Fruit fly (Drosophila melanogaster) whole organism, adult: ENCODE measurements around the gene Kpc1.

Source experiments
- CG11617 ChIP-seq: fragments of 200-800 bp; sonication (Bioruptor generic); optimal IDR thresholded peaks from 2 replicates; lab custom pipeline; 2017; ENCODE audit warnings: mild to moderate bottlenecking, missing biosample characterization, missing genetic modification reagents, missing genetic modification characterization
- CG12768 ChIP-seq: fragments of 200-800 bp; sonication (Bioruptor generic); optimal IDR thresholded peaks from 2 replicates; lab custom pipeline; 2017; ENCODE audit warnings: missing biosample characterization, missing genetic modification characterization, mild to moderate bottlenecking, moderate library complexity, missing genetic modification reagents
- CG14711 ChIP-seq: fragments of 200-800 bp; sonication (Bioruptor generic); optimal IDR thresholded peaks from 2 replicates; lab custom pipeline; 2018; ENCODE audit warnings: missing biosample characterization, mild to moderate bottlenecking, missing genetic modification characterization, moderate library complexity
- CG1620 ChIP-seq: fragments of 200-800 bp; sonication (Bioruptor generic); optimal IDR thresholded peaks from 2 replicates; lab custom pipeline; 2016; ENCODE audit warnings: missing biosample characterization, missing genetic modification characterization
- CG33017 ChIP-seq: fragments of 200-800 bp; sonication (Bioruptor generic); optimal IDR thresholded peaks from 2 replicates; lab custom pipeline; 2018; ENCODE audit warnings: missing biosample characterization, mild to moderate bottlenecking, missing genetic modification characterization, moderate library complexity
- CG5204 ChIP-seq: fragments of 200-800 bp; sonication (Bioruptor generic); optimal IDR thresholded peaks from 2 replicates; lab custom pipeline; 2016; ENCODE audit warnings: missing biosample characterization, missing genetic modification characterization
- CG7045 ChIP-seq: fragments of 200-800 bp; sonication (Bioruptor generic); optimal IDR thresholded peaks from 2 replicates; lab custom pipeline; 2017; ENCODE audit warnings: missing biosample characterization, mild to moderate bottlenecking, missing genetic modification characterization
- CG7101 ChIP-seq: fragments of 200-800 bp; sonication (Bioruptor generic); optimal IDR thresholded peaks from 2 replicates; lab custom pipeline; 2018; ENCODE audit warnings: missing biosample characterization, mild to moderate bottlenecking, missing genetic modification characterization, moderate library complexity
- Clk ChIP-seq: fragments of 200-800 bp; sonication (Bioruptor generic); optimal IDR thresholded peaks from 2 replicates; lab custom pipeline; 2017; ENCODE audit warnings: missing biosample characterization, missing genetic modification characterization
- Crg-1 ChIP-seq: fragments of 200-800 bp; sonication (Bioruptor generic); optimal IDR thresholded peaks from 2 replicates; lab custom pipeline; 2016; ENCODE audit warnings: missing biosample characterization, missing genetic modification characterization
- Hr96 ChIP-seq: fragments of 200-800 bp; sonication (Bioruptor generic); optimal IDR thresholded peaks from 2 replicates; lab custom pipeline; 2016; ENCODE audit warnings: missing biosample characterization, missing genetic modification characterization
- Mnt ChIP-seq: fragments of 200-800 bp; sonication (Bioruptor generic); optimal IDR thresholded peaks from 2 replicates; lab custom pipeline; 2016; ENCODE audit warnings: missing biosample characterization, mild to moderate bottlenecking, missing genetic modification characterization
- bab1 ChIP-seq: fragments of 200-800 bp; sonication (Bioruptor generic); optimal IDR thresholded peaks from 3 replicates; lab custom pipeline; 2019; ENCODE audit warnings: missing biosample characterization, mild to moderate bottlenecking, missing genetic modification characterization, moderate library complexity
- cic ChIP-seq: fragments of 200-800 bp; sonication (Bioruptor generic); optimal IDR thresholded peaks from 2 replicates; lab custom pipeline; 2017; ENCODE audit warnings: missing biosample characterization, mild to moderate bottlenecking, missing genetic modification characterization, moderate library complexity
- cnc ChIP-seq, 2 experiments: fragments of >200 bp; optimal IDR thresholded peaks; 2 replicates each; lab custom pipeline; 2017
- kay ChIP-seq: fragments of 200-800 bp; sonication (Bioruptor generic); peaks from one replicate; lab custom pipeline; 2016; ENCODE audit warnings: missing biosample characterization, missing genetic modification characterization, borderline replicate concordance
- ovo ChIP-seq: fragments of 200-800 bp; sonication (Bioruptor generic); optimal IDR thresholded peaks from 2 replicates; lab custom pipeline; 2016; ENCODE audit warnings: missing biosample characterization, missing genetic modification characterization
- pad ChIP-seq: fragments of 200-800 bp; sonication (Bioruptor generic); optimal IDR thresholded peaks from 3 replicates; lab custom pipeline; 2017; ENCODE audit warnings: missing biosample characterization, missing genetic modification characterization, mild to moderate bottlenecking, moderate library complexity, missing genetic modification reagents
- tj ChIP-seq: fragments of 200-800 bp; sonication (Bioruptor generic); optimal IDR thresholded peaks from 3 replicates; lab custom pipeline; 2017; ENCODE audit warnings: missing biosample characterization, mild to moderate bottlenecking, missing genetic modification characterization, moderate library complexity
- toe ChIP-seq: fragments of 200-800 bp; sonication (Bioruptor generic); optimal IDR thresholded peaks from 2 replicates; lab custom pipeline; 2016; ENCODE audit warnings: missing biosample characterization, missing genetic modification characterization

Kpc1 gene

DNA sequence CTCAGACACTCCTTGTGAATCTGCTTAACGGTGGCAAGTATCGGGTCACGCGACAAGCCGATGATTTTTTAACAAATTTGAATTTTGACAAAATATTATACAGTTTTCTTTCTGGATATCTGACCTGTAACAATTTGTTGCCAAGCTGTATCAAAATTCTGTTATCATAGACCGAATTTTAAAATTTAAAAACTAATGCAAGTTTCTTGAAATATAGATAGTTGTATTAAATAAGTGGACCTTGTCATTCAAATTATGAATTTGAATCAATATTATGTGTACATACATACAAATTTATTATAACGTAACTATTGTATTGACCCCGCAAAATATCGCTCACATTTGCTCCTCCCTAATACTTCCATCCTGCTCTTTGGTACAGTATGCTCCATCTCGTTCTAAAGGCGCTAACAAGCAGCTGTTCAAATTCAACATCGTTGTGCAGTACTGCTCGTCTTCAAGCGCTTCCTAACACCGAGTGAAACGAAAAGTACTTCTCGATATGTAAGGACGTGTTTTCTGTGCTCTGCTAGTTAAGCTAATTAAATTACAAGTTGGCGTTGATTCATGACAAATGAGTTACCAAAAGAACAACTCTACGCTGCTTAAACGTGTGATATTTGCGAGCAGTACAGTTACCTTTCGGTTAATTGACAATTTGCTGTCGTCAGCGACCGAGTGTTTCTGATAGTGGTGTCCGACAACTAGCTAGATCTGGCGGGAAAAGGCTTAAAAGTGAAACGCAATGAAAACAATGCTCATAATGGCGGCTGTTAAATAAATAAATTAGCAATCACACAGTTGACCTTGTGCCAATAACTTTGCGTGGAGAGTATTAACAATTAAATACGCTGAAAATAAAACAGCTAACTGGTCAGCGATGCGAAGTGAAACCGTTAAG lies at the start of gene Kpc1, which contains the start of gene CG42542:
Gene Kpc1 (minus strand): TSS at position 77 of the 901 bp plus-strand sequence.
Gene CG42542 (plus strand): TSS at position 465 of the 901 bp plus-strand sequence.
- TF ChIP-seq toe (GFP tag; lab: Kevin White, UChicago) (peak; percentile 89), CG7045 (GFP tag; lab: Kevin White, UChicago) (peak; percentile 67), bab1 (GFP tag; lab: Kevin White, UChicago) (peak; percentile 25), cic (GFP tag; lab: Kevin White, UChicago) (peak; percentile 58), CG33017 (tag; lab: Kevin White, UChicago) (peak; percentile 53), CG7101 (tag; lab: Kevin White, UChicago) (peak; percentile 75), cnc (optimal IDR thresholded peaks at IDR 0.05; lab: Kevin White, UChicago) (no peak), Mnt (peak; percentile 75), Crg-1 (GFP tag; lab: Kevin White, UChicago) (peak; percentile 72), Clk (GFP tag; lab: Kevin White, UChicago) (peak; percentile 78), CG11617 (peak; percentile 70), tj (GFP tag; lab: Kevin White, UChicago) (peak; percentile 89), CG5204 (GFP tag; lab: Kevin White, UChicago) (peak; percentile 79), kay (GFP tag; lab: Kevin White, UChicago) (peak; percentile 94), CG1620 (GFP tag; lab: Kevin White, UChicago) (peak; percentile 85), CG12768 (GFP tag; lab: Kevin White, UChicago) (peak; percentile 76), Hr96 (peak; percentile 73), ovo (GFP tag; lab: Kevin White, UChicago) (peak; percentile 72), pad (GFP tag; lab: Kevin White, UChicago) (peak; percentile 85), CG14711 (tag; lab: Kevin White, UChicago) (peak; percentile 52)

DNA sequence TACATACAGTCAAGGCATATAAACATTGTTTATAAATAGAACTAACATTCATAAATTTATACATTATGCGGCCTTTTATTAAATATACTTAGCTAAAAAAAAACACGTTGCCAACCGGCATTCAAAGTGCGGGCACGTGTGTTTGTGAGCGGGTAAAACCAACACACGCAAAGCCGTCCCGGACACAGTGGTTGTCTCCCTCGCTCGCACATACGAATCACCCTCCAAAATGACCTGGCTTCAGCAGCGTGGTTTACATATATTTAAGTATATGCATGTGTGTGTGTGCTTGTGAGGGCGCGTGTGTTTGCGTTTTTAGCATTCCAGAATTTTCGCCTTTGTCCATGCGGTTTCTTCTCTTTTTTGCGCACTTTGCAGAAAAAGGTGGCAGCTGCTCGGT lies 47.4 kb upstream of the Kpc1 start:
- TF ChIP-seq Hr96 (peak; percentile 38), ovo (GFP tag; lab: Kevin White, UChicago) (peak; percentile 28), Mnt (peak; percentile 96), toe (GFP tag; lab: Kevin White, UChicago) (no peak), Clk (GFP tag; lab: Kevin White, UChicago) (no peak), cic (GFP tag; lab: Kevin White, UChicago) (no peak), CG12768 (GFP tag; lab: Kevin White, UChicago) (peak; percentile 48), CG33017 (tag; lab: Kevin White, UChicago) (no peak), CG11617 (no peak), CG5204 (GFP tag; lab: Kevin White, UChicago) (peak; percentile 29), CG1620 (GFP tag; lab: Kevin White, UChicago) (no peak), Crg-1 (GFP tag; lab: Kevin White, UChicago) (no peak), CG7101 (tag; lab: Kevin White, UChicago) (no peak), bab1 (GFP tag; lab: Kevin White, UChicago) (no peak), tj (GFP tag; lab: Kevin White, UChicago) (peak; percentile 80), CG14711 (tag; lab: Kevin White, UChicago) (no peak), cnc (optimal IDR thresholded peaks at IDR 0.05; lab: Kevin White, UChicago) (no peak), CG7045 (GFP tag; lab: Kevin White, UChicago) (no peak)

DNA sequence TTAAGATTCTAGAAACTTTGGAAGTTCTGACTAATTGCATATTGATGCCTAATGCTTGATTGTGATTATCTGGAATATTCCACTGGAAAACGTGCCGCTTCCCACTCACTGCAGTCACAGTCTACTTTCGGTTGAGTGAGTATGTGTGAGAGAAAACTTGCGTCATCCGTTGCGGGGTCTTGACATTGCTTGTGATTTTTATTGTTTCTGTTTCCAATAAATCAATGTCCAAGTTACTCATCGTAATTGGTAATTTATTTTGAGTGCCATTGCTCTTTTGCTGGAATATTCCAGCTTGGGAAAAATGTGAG lies 47.0 kb upstream of the Kpc1 start:
- no peak for TF ChIP-seq CG1620 (GFP tag; lab: Kevin White, UChicago)
- peak; percentile 51 for TF ChIP-seq kay (GFP tag; lab: Kevin White, UChicago)

DNA sequence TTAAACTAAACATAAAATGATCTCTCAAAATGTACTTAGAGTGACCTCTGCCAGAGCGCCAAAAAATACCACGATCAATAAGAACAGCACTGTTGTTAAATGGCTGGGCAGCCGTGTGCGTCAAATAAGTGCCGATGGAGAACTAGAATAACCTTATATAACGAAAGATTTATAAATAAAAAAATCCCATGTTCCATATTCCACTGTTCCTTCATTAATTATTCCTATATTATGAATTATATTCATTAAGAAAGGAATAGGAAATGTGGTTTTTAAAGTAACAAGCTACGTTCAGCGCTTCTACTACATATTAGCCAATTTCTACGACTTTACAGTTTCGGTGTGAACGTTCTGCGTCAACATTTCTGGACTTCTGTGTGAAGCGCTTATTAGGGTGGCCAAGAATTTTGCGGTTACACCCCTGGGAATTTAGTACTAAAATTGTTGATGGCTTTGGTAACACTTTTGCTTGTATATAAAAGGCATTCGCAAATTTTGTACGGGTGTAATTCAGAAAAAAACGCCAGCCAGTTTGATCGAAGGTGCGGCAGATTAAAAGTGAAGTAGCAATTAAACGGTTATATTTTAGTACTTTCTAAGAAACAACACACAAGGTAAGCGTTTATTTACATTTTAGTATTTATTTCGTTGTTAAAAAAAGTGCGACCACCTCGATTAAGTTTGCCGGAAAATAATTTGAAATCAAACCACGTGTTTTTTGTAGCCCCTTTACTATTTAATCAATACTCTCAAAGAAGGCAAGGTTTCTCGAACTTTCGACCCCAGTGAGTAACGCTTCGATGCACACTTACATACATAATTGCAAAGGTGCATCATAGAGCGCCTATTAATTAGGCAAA lies 46.4 kb upstream of the Kpc1 start, which contains the start of the genes tefu and Hsc70-4:
Gene tefu (minus strand): TSS at position 51 of the 860 bp plus-strand sequence.
Gene Hsc70-4 (plus strand): TSS at position 502 of the 860 bp plus-strand sequence.
- TF ChIP-seq bab1 (GFP tag; lab: Kevin White, UChicago) (peak; percentile 69), toe (GFP tag; lab: Kevin White, UChicago) (peak; percentile 83), Mnt (peak; percentile 93), Clk (GFP tag; lab: Kevin White, UChicago) (peak; percentile 62), CG5204 (GFP tag; lab: Kevin White, UChicago) (peak; percentile 82), ovo (GFP tag; lab: Kevin White, UChicago) (peak; percentile 35), cic (GFP tag; lab: Kevin White, UChicago) (peak; percentile 80), kay (GFP tag; lab: Kevin White, UChicago) (no peak), CG33017 (tag; lab: Kevin White, UChicago) (peak; percentile 0), CG7045 (GFP tag; lab: Kevin White, UChicago) (peak; percentile 41), CG14711 (tag; lab: Kevin White, UChicago) (no peak), CG11617 (peak; percentile 42), tj (GFP tag; lab: Kevin White, UChicago) (peak; percentile 52), Crg-1 (GFP tag; lab: Kevin White, UChicago) (no peak), pad (GFP tag; lab: Kevin White, UChicago) (peak; percentile 28), CG12768 (GFP tag; lab: Kevin White, UChicago) (no peak), cnc (optimal IDR thresholded peaks at IDR 0.05; lab: Kevin White, UChicago) (no peak), CG7101 (tag; lab: Kevin White, UChicago) (peak; percentile 55), Hr96 (peak; percentile 51), CG1620 (GFP tag; lab: Kevin White, UChicago) (peak; percentile 53)
